Worm (Caenorhabditis elegans): ENCODE measurements around the gene tps-2.

The tps-2 gene

ce11 chrII:14600852-14601313, at the start of gene tps-2:
Gene tps-2, plus strand, starts transcription at chrII:14600902.
- TF ChIP-seq him-1 (tag; optimal IDR thresholded peaks at IDR 0.05) = no peak
- no peak for TF ChIP-seq dao-5 (tag; optimal IDR thresholded peaks at IDR 0.05)
- TF ChIP-seq W03F9.2 (tag; optimal IDR thresholded peaks at IDR 0.05) = no peak

DNA sequence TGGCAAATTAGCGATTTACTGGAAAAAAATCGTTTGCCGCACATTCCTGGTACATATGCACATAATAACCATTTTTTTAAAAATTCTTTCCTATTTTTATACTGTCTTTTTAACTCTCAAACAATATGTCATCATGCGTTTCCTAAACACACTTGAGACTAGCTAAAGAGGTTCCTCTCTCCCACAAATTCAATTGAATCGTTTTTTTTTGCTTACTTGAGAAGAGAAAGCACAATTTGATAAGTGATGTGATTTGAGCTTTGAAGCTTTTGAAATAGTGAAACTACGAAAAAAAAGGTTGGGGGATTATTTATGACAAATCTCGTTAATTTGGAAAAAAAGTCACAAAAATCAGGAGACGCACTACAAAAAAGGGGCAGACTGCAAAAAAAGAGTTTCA, 45.7 kb upstream of the tps-2 start:
- TF ChIP-seq W03F9.2 (tag; optimal IDR thresholded peaks at IDR 0.05) = no peak
- TF ChIP-seq him-1 (tag; optimal IDR thresholded peaks at IDR 0.05) = no peak
- TF ChIP-seq dao-5 (tag; optimal IDR thresholded peaks at IDR 0.05) = no peak

DNA sequence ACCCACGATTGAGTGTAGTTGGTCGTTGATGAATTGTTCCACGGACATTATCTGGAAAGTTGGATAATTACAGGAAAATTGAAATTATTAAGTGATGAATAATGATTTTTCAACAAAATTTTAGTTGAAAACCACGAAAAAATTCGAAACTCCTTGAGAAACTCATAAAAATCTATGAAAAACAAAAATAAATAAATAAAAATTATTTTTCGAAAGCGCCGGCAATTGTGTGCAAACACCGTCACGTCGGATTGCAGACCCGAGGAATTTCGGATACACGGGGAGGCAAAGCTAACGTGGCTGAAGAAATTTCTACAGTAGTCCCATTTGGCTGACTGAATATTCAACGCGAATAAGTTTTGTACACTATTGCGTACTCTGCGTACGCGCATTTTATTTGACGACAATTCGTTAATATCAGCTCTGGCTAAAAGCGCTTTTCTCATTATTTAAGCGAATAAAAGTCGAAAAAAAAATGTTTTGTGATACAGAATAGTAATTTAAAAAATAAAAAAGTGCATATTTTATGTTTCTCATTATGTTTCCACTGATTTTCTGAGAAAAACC, 39.1 kb upstream of the tps-2 start, which contains the start of gene mog-4:
Gene mog-4 (minus strand): TSS at position 51 of the 567 bp plus-strand sequence.
- TF ChIP-seq dao-5 (tag; optimal IDR thresholded peaks at IDR 0.05) (peak; percentile 38), W03F9.2 (tag; optimal IDR thresholded peaks at IDR 0.05) (peak; percentile 88), him-1 (tag; optimal IDR thresholded peaks at IDR 0.05) (peak; percentile 96)

DNA sequence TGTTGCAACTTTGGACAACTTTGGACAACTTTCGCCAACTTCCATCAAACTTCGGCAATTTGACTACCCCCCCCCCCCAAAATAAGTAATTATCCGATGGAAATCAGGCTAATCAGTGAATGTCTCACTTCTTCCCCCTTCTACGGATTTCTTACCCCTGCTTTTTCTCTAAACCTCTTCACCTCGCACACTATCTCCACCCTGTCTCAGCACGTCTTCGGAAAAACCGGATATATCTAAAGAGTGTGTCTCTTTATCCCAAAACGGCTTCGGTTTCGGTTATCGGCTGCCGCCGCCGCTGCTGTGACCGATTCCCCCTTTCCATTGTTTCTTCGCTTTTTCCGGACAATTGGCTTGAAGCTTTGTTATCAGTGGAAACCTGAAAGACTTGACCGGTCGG, 32.9 kb upstream of the tps-2 start:
- TF ChIP-seq W03F9.2 (tag; optimal IDR thresholded peaks at IDR 0.05) (no peak), dao-5 (tag; optimal IDR thresholded peaks at IDR 0.05) (no peak), him-1 (tag; optimal IDR thresholded peaks at IDR 0.05) (no peak)

DNA sequence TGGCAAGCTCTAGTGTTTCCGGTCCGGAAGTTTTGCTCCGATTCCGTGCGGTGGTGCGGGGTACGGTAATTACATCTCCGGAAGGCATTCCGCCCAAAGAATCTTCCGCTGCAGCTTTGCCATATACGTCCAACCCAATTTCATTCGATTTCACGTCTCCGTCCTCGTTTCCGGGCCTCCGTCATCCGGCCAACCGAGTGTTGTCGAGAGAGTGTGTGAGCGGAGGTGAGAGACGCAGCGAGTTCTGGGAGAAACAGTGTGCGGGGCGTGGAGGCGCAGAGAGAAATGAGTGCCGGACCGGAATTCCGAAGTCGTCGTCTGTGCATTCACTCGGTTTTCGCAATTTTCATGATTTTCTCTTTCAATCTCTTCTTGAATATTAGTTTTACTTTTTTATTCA, 31.4 kb upstream of the tps-2 start:
- TF ChIP-seq him-1 (tag; optimal IDR thresholded peaks at IDR 0.05) (no peak), dao-5 (tag; optimal IDR thresholded peaks at IDR 0.05) (no peak), W03F9.2 (tag; optimal IDR thresholded peaks at IDR 0.05) (no peak)

- no peak for TF ChIP-seq W03F9.2 (tag; optimal IDR thresholded peaks at IDR 0.05)
- TF ChIP-seq dao-5 (tag; optimal IDR thresholded peaks at IDR 0.05) = no peak
- TF ChIP-seq him-1 (tag; optimal IDR thresholded peaks at IDR 0.05) = no peak
These were observed 30.1 kb upstream of the tps-2 start for ce11 chrII:14570541-14571160.

DNA sequence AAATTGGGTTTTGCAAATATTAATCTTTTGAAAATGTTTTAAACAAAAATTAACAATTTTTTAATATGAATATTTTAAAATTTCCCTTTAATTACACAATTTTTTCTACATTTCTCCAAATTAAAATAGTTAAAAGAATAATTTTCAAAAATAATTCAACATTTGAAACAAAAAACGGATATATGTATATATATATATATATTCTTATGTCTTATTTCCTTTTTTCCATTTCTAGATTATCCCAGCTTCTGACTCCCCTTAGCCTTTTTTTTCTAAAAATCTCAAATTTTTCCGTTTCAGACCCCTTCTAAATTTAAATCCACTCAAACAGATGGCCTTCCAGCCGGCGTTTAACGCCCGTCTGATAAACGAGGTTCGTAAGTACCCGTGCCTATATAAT, 27.4 kb upstream of the tps-2 start, which contains the start of gene madf-5:
Gene madf-5 (plus strand): TSS at position 301 of the 400 bp plus-strand sequence.
- TF ChIP-seq dao-5 (tag; optimal IDR thresholded peaks at IDR 0.05) = no peak
- no peak for TF ChIP-seq W03F9.2 (tag; optimal IDR thresholded peaks at IDR 0.05)
- TF ChIP-seq him-1 (tag; optimal IDR thresholded peaks at IDR 0.05) = no peak

DNA sequence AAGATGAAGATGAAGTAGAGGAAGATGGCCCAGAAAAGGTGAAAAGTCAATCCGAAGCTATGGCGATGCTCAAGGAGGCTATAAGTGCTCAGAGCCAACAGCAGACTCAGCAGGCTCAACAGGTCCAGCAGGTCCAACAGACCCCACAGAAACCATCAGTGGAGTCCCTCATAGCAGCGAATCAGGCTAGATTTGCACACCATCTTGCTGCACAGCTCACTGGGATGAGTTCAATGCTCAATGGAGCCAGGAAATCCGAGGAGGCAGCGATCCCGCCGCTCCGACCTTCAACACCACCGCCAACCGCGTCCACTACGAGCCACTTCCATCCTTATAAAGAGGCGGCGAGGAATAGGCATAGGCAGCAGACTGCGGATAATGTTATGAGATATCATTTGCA, 25.9 kb upstream of the tps-2 start:
- TF ChIP-seq dao-5 (tag; optimal IDR thresholded peaks at IDR 0.05) (no peak), him-1 (tag; optimal IDR thresholded peaks at IDR 0.05) (no peak), W03F9.2 (tag; optimal IDR thresholded peaks at IDR 0.05) (no peak)

DNA sequence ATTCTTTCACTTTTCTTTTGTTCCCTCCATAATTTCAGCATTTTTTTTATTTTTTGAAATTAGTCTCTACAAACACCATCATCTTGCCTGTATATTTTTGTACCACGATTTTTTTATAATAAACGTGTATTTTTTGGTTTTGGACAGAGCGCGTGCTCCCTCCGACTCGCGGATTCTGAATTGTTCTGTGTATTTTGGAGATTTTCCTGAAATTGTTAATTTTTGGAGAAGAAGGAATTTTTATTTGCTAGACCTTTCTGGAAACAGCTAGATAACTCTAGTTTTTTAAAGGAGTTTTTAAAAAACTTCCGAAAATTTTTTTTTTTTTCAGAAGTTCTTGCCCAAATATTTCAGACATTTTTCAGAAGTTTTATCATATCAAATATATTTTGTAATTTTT, 24.3 kb upstream of the tps-2 start, which contains the start of gene C01G12.13:
Gene C01G12.13 (plus strand): TSS at position 301 of the 400 bp plus-strand sequence.
- TF ChIP-seq W03F9.2 (tag; optimal IDR thresholded peaks at IDR 0.05) = no peak
- TF ChIP-seq dao-5 (tag; optimal IDR thresholded peaks at IDR 0.05) = no peak
- TF ChIP-seq him-1 (tag; optimal IDR thresholded peaks at IDR 0.05) = no peak

DNA sequence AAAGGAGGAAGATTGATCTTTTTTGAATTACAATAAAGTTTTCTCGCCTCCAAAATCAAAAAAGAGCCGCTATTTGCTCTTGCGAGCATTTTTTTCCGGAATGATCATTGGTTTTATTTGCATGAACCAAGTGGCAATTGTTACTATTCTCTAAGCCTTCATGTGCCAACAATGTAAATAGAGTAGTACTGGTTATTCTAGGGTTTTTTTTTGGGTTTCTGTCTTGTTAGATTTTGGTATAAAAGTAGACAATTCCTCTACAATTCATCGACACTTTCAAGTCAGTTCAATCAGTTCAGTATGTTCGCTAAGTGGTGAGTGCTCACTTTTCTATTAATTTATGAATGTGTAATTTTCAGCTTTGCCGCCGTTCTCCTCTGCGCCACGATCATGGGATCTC, 22.7 kb upstream of the tps-2 start, which contains the start of gene nspb-7:
Gene nspb-7 (plus strand): TSS at position 301 of the 400 bp plus-strand sequence.
- TF ChIP-seq W03F9.2 (tag; optimal IDR thresholded peaks at IDR 0.05) = no peak
- no peak for TF ChIP-seq him-1 (tag; optimal IDR thresholded peaks at IDR 0.05)
- TF ChIP-seq dao-5 (tag; optimal IDR thresholded peaks at IDR 0.05) = no peak

ce11 chrII:14578716-14579115, 22.0 kb upstream of the tps-2 start, which contains the start of gene C01G12.9:
Gene C01G12.9, plus strand, starts transcription at chrII:14579016.
- TF ChIP-seq W03F9.2 (tag; optimal IDR thresholded peaks at IDR 0.05) (no peak), him-1 (tag; optimal IDR thresholded peaks at IDR 0.05) (no peak), dao-5 (tag; optimal IDR thresholded peaks at IDR 0.05) (no peak)

DNA sequence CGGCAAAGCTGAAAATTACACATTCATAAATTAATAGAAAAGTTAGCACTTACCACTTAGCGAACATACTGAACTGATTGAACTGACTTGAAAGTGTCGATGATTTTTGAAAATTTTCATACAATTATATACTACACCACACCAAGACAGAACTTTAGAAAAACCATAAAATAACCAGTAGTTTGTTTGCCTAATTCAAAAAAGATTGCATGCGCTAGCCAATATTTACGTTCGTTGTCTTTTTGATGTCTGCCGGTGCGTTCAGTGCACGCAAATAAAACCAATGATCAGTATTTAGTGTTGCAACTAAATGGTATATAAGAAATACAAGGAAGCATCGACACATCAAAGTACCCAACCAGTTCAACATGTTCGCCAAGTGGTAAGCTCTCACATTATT, 20.2 kb upstream of the tps-2 start, which contains the start of the genes nspb-8 and nspb-9:
Gene nspb-8 (minus strand): TSS at position 101 of the 400 bp plus-strand sequence.
Gene nspb-9 (plus strand): TSS at position 311 of the 400 bp plus-strand sequence.
- TF ChIP-seq dao-5 (tag; optimal IDR thresholded peaks at IDR 0.05) (no peak), W03F9.2 (tag; optimal IDR thresholded peaks at IDR 0.05) (no peak), him-1 (tag; optimal IDR thresholded peaks at IDR 0.05) (no peak)

- no peak for TF ChIP-seq him-1 (tag; optimal IDR thresholded peaks at IDR 0.05)
- TF ChIP-seq dao-5 (tag; optimal IDR thresholded peaks at IDR 0.05) = no peak
- TF ChIP-seq W03F9.2 (tag; optimal IDR thresholded peaks at IDR 0.05) = no peak
These were observed 18.5 kb upstream of the tps-2 start, which contains the start of gene C01G12.3 for ce11 chrII:14582206-14582605. Gene C01G12.3, minus strand, starts transcription at chrII:14582306.

ce11 chrII:14587407-14587806, 13.3 kb upstream of the tps-2 start, which contains the start of gene C01G12.5:
Gene C01G12.5, minus strand, starts transcription at chrII:14587507.
- TF ChIP-seq him-1 (tag; optimal IDR thresholded peaks at IDR 0.05) = no peak
- no peak for TF ChIP-seq W03F9.2 (tag; optimal IDR thresholded peaks at IDR 0.05)
- TF ChIP-seq dao-5 (tag; optimal IDR thresholded peaks at IDR 0.05) = no peak

Measured in whole organism, L4/young adult.